Worm (Caenorhabditis elegans): ENCODE data around the gene srt-45.

DNA sequence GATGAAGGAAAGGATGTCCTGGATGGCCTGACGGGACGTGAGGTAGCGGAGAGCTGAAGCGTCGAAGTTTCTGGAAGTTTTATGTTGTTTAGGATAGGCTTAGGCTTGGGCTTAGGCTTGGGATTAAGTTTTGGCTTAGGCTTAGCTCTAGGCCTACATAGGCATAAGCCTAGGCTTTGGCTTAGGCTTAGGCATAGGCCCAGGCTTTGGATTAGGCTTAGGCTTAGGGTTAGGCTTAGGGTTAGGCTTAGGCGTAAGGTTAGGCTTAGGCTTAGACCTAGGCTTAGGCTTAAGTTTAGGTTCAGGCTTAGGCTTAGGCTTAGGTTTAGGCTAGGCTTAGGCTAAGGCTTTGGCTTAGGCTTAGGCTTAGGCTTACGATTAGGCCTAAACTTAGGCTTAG is 45.3 kb downstream of the srt-45 start:
- no peak for TF ChIP-seq med-1 (GFP tag; optimal IDR thresholded peaks at IDR 0.05; ENCODE audit: insufficient read depth)
- TF ChIP-seq ref-1 (GFP tag; conservative IDR thresholded peaks at IDR 0.05), result no peak
- TF ChIP-seq flt-1 (GFP tag; IDR thresholded peaks at IDR 0.05), result no peak

All from whole organism, midembryonic.